Fruit fly (Drosophila melanogaster): ENCODE results near the gene kud.

DNA sequence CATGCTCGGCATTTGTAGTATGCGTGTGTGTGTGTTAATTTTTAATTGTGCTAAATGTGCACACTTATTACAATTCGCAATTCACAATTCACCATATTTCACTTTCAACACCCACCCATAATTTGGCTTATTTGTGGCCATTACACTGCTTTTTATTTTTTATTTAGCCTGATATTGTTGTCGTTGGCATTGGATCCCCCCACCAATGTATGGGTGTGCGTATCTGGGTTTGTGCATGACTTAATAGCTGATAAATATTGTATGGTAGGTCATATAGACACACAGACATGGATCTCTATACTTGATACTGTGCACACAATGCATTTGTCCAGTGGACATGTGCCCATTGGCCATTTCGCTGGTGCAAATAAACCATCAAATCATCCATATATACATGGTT lies 28.9 kb upstream of the kud start:
- TF ChIP-seq CG10348 (GFP tag; IDR thresholded peaks at IDR 0.05) (no peak), CG12605 (GFP tag; IDR thresholded peaks at IDR 0.05) (no peak), D1 (tag; optimal IDR thresholded peaks at IDR 0.05) (no peak), Pif1B (GFP tag; optimal IDR thresholded peaks at IDR 0.05) (no peak), CG8301 (tag; optimal IDR thresholded peaks at IDR 0.05) (no peak), Snoo (tag; optimal IDR thresholded peaks at IDR 0.05) (no peak), EcR (GFP tag; optimal IDR thresholded peaks at IDR 0.05) (no peak), Pif1A (GFP tag; optimal IDR thresholded peaks at IDR 0.05) (no peak), Ets98B (GFP tag; IDR thresholded peaks at IDR 0.05) (no peak), CG8159 (tag; optimal IDR thresholded peaks at IDR 0.05) (no peak), CG13204 (GFP tag; optimal IDR thresholded peaks at IDR 0.05) (no peak)

Data from whole organism, pupa.